Fruit fly (Drosophila melanogaster): ENCODE measurements around the gene Aven.

The Aven gene

DNA sequence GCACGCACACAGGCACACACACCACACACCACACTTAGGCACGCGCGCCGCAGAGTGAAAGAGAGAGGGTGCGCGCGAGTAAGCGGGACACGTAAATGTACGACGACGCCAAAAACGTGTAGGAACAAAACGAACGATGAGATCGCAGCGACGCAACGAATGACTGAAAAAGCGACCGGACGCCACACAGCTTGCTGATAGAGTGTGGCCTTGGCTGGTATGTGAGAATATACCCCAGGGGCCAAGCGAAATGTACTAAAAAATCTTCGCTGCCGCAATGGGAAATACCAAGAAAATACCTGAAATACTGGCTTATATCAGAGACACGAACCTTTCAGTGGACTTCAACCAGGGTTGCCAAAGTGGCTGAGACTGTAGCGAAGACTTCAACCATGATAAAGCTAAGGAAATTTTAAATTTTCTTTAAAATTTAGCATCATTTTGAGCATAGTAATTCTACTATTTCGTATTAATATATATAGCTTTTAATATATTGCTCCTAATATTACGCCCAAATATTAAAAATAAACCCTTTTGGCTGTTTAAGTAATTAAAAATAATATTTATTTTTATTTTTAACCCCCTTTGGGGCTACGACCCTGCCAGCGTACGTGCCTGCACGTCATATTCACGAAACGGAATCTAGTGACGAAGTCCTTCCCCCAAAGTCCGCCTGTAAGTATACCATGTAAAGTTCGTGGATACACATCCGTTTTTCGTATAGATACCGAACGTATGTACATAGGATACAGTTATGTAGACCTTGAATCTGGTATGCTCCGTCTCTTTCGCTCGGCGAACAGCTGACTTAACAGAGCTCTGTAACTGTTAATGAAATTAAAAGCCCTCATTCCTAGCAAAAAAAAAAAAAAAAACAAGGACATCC is 46.2 kb downstream of the Aven start, which contains the start of gene Pits (continued):
- TF ChIP-seq CG10631 (GFP tag; optimal IDR thresholded peaks at IDR 0.05) (peak; percentile 34), CG3919 (GFP tag; optimal IDR thresholded peaks at IDR 0.05) (peak; percentile 59), Lpt (GFP tag; optimal IDR thresholded peaks at IDR 0.05) (peak; percentile 66), Sox14 (GFP tag; optimal IDR thresholded peaks at IDR 0.05) (peak; percentile 15), CG8632 (GFP tag; optimal IDR thresholded peaks at IDR 0.05) (no peak), Smox (GFP tag; optimal IDR thresholded peaks at IDR 0.05) (no peak), achi (GFP tag; optimal IDR thresholded peaks at IDR 0.05) (no peak), CG16779 (tag; optimal IDR thresholded peaks at IDR 0.05) (peak; percentile 65), svp (GFP tag) (peak; percentile 72), spab (GFP tag; optimal IDR thresholded peaks at IDR 0.05) (no peak), Sox102F (GFP tag; optimal IDR thresholded peaks at IDR 0.05) (no peak), Met (GFP tag; optimal IDR thresholded peaks at IDR 0.05) (peak; percentile 44), CG32006 (GFP tag; optimal IDR thresholded peaks at IDR 0.05) (peak; percentile 14), lz (GFP tag; optimal IDR thresholded peaks at IDR 0.05) (no peak), Ets96B (tag; optimal IDR thresholded peaks at IDR 0.05) (peak; percentile 5), Sox15 (GFP tag; optimal IDR thresholded peaks at IDR 0.05) (no peak), cyc (GFP tag; optimal IDR thresholded peaks at IDR 0.05) (no peak), CG15336 (GFP tag; IDR thresholded peaks at IDR 0.05) (peak; percentile 10), CG11762 (GFP tag; optimal IDR thresholded peaks at IDR 0.05; ENCODE audit: insufficient read depth) (no peak), CG6792 (GFP tag; optimal IDR thresholded peaks at IDR 0.05) (no peak), CG3032 (tag; optimal IDR thresholded peaks at IDR 0.05) (peak; percentile 27), CG6808 (GFP tag; optimal IDR thresholded peaks at IDR 0.05) (no peak)

DNA sequence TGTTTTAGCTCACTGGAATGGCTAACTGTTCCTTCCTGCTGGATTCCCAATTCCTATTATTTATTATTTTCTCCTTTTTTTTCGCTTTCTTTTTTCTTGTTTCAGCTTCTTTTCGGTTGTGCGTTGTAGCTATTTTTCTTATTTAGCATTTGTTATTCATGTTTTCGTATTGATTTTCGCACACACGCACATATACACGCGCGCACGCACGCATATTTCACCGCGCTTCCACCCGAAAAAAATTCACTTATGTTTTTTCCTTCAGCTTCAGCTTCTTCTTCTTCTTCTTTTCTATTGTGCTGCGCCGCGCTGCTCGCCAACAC is 46.8 kb downstream of the Aven start:
- TF ChIP-seq CG3032 (tag; optimal IDR thresholded peaks at IDR 0.05) (no peak), Smox (GFP tag; optimal IDR thresholded peaks at IDR 0.05) (no peak), pdm3 (GFP tag; optimal IDR thresholded peaks at IDR 0.05) (no peak), topi (GFP tag; optimal IDR thresholded peaks at IDR 0.05) (no peak), CG6276 (GFP tag; optimal IDR thresholded peaks at IDR 0.05) (peak; percentile 20), CG6854 (GFP tag; optimal IDR thresholded peaks at IDR 0.05) (no peak)

DNA sequence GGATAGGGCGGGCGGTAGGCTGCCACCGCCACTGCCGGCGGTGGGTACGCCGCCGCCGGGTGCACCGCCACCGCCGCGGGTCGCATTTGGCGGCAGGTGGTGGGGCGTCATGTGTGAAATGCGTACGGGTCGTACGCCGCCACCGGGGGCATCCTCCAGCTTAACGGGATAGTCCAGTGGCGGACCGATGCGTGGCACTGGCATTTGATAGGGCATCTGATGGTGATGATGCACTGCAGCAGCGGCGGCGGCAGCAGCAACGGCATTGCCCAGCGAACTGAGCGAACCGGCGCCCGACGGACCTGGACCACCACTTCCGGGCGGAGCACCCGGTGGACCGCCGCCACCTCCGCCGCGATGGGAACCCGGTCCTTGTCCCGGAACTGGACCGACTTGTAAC is 47.5 kb downstream of the Aven start:
- TF ChIP-seq Hr4 (GFP tag; optimal IDR thresholded peaks at IDR 0.05), result no peak
- TF ChIP-seq Met (GFP tag; optimal IDR thresholded peaks at IDR 0.05), result no peak
- no peak for TF ChIP-seq OdsH (GFP tag; optimal IDR thresholded peaks at IDR 0.05)
- TF ChIP-seq CG8632 (GFP tag; optimal IDR thresholded peaks at IDR 0.05), result no peak
- TF ChIP-seq dac (GFP tag; optimal IDR thresholded peaks at IDR 0.05), result no peak
- TF ChIP-seq spab (GFP tag; optimal IDR thresholded peaks at IDR 0.05), result no peak
- no peak for TF ChIP-seq Hr39 (GFP tag; optimal IDR thresholded peaks at IDR 0.05)
- TF ChIP-seq CG31627 (GFP tag; optimal IDR thresholded peaks at IDR 0.05), result no peak
- no peak for TF ChIP-seq Eip78C (GFP tag)
- no peak for TF ChIP-seq eg (GFP tag; IDR thresholded peaks at IDR 0.05)
- TF ChIP-seq acj6 (GFP tag; optimal IDR thresholded peaks at IDR 0.05), result no peak
- no peak for TF ChIP-seq svp (GFP tag)
- TF ChIP-seq Gug (GFP tag; IDR thresholded peaks at IDR 0.05), result no peak
- no peak for TF ChIP-seq achi (GFP tag; optimal IDR thresholded peaks at IDR 0.05)
- TF ChIP-seq dsx (GFP tag; optimal IDR thresholded peaks at IDR 0.05; ENCODE audit: poor library complexity, severe bottlenecking), result no peak
- TF ChIP-seq topi (GFP tag; optimal IDR thresholded peaks at IDR 0.05), result no peak
- no peak for TF ChIP-seq CG7368 (GFP tag; optimal IDR thresholded peaks at IDR 0.05)
- no peak for TF ChIP-seq CG8119 (GFP tag; IDR thresholded peaks at IDR 0.05)
- TF ChIP-seq CG6276 (GFP tag; optimal IDR thresholded peaks at IDR 0.05), result no peak

Data from whole organism, prepupa.